Fruit fly (Drosophila melanogaster): ENCODE results near the gene Cpr72Ea.

The Cpr72Ea gene

dm6 chr3L:16334876-16335275 is 27.5 kb upstream of the Cpr72Ea start:
- TF ChIP-seq Dref (GFP tag; IDR thresholded peaks at IDR 0.05) (no peak), ftz-f1 (GFP tag; optimal IDR thresholded peaks at IDR 0.05) (peak; percentile 44), CG15514 (GFP tag; optimal IDR thresholded peaks at IDR 0.05) (peak; percentile 96), CG17612 (GFP tag; IDR thresholded peaks at IDR 0.05) (peak; percentile 35; the same call in 1 of the 2 replicates), Aef1 (GFP tag; IDR thresholded peaks at IDR 0.05) (no peak), Pdp1 (GFP tag; optimal IDR thresholded peaks at IDR 0.05) (peak in 1 of 2 experiments; percentile 65), ranshi (GFP tag; IDR thresholded peaks at IDR 0.05) (no peak), nerfin-1 (tag; optimal IDR thresholded peaks at IDR 0.05) (no peak), CG12299 (tag; optimal IDR thresholded peaks at IDR 0.05) (no peak), phol (tag; optimal IDR thresholded peaks at IDR 0.05) (no peak), Ada2b (GFP tag; IDR thresholded peaks at IDR 0.05) (no peak), CG33557 (GFP tag; optimal IDR thresholded peaks at IDR 0.05) (no peak), CG15073 (GFP tag; optimal IDR thresholded peaks at IDR 0.05) (no peak), chn (GFP tag; optimal IDR thresholded peaks at IDR 0.05) (no peak), tna (GFP tag; IDR thresholded peaks at IDR 0.05; ENCODE audit: partially characterized antibody) (no peak; the same call in 1 of the 2 replicates), CG4282 (GFP tag; optimal IDR thresholded peaks at IDR 0.05) (no peak), ci (GFP tag; IDR thresholded peaks at IDR 0.05) (peak; percentile 58; the same call in 1 of the 3 replicates), CG17328 (GFP tag; IDR thresholded peaks at IDR 0.05) (no peak), gcm2 (GFP tag; optimal IDR thresholded peaks at IDR 0.05) (no peak), B-H2 (GFP tag; optimal IDR thresholded peaks at IDR 0.05) (no peak), luna (GFP tag; optimal IDR thresholded peaks at IDR 0.05) (no peak), CG8944 (GFP tag; optimal IDR thresholded peaks at IDR 0.05) (no peak), zen2 (GFP tag; IDR thresholded peaks at IDR 0.05; ENCODE audit: partially characterized antibody) (0 out of 3 replicates have a peak, but pooled peaks have one; percentile 13), CG8359 (GFP tag; optimal IDR thresholded peaks at IDR 0.05; ENCODE audit: borderline replicate concordance) (no peak), tap (tag; optimal IDR thresholded peaks at IDR 0.05) (no peak), CG2875 (GFP tag; optimal IDR thresholded peaks at IDR 0.05) (no peak), schlank (tag; optimal IDR thresholded peaks at IDR 0.05) (no peak), kay (GFP tag; optimal IDR thresholded peaks at IDR 0.05) (no peak), CG12769 (tag; optimal IDR thresholded peaks at IDR 0.05) (peak; percentile 46), gfzf (GFP tag; optimal IDR thresholded peaks at IDR 0.05) (no peak), lola (GFP tag; optimal IDR thresholded peaks at IDR 0.05) (peak in 1 of 3 experiments; percentile 53), chinmo (GFP tag; IDR thresholded peaks at IDR 0.05; ENCODE audit: partially characterized antibody) (no peak), pan (optimal IDR thresholded peaks at IDR 0.05) (no peak), pan (GFP tag; optimal IDR thresholded peaks at IDR 0.05 in 1 of 2, IDR thresholded peaks at IDR 0.05 in 1 of 2) (no peak), Nf-YA (GFP tag; IDR thresholded peaks at IDR 0.05) (no peak), CG6791 (GFP tag; IDR thresholded peaks at IDR 0.05; ENCODE audit: partially characterized antibody) (no peak), CG9817 (tag; optimal IDR thresholded peaks at IDR 0.05) (no peak), CG3995 (GFP tag; optimal IDR thresholded peaks at IDR 0.05) (no peak), CG1024 (GFP tag; IDR thresholded peaks at IDR 0.05) (no peak), Fer3 (tag; optimal IDR thresholded peaks at IDR 0.05) (no peak), CG10543 (GFP tag; optimal IDR thresholded peaks at IDR 0.05) (no peak), Deaf1 (tag; optimal IDR thresholded peaks at IDR 0.05) (no peak), CG13775 (GFP tag; optimal IDR thresholded peaks at IDR 0.05) (no peak), vfl (GFP tag; optimal IDR thresholded peaks at IDR 0.05) (no peak), ash1 (GFP tag; optimal IDR thresholded peaks at IDR 0.05) (no peak), E2f2 (GFP tag; IDR thresholded peaks at IDR 0.05) (peak; percentile 9; the same call in 1 of the 2 replicates), bigmax (GFP tag; optimal IDR thresholded peaks at IDR 0.05) (no peak), Dfd (GFP tag; optimal IDR thresholded peaks at IDR 0.05) (no peak), tup (GFP tag; optimal IDR thresholded peaks at IDR 0.05) (no peak), ken (GFP tag; IDR thresholded peaks at IDR 0.05) (no peak)
